Worm (Caenorhabditis elegans) whole organism, young adult: ENCODE data around the gene Y116A8C.470.
A peak's percentile ranks its signal among the peaks of the same experiment; 100 is the strongest.

Experiments used
- B0019.2 ChIP-seq: fragments of 200-800 bp; sonication (Bioruptor generic); conservative IDR thresholded peaks from 2 replicates; pipeline ENCODE4 v1.3.6; 2022; ENCODE audit warnings: missing genetic modification reagents, missing genetic modification characterization, missing compliant biosample characterization
- C17E4.6 ChIP-seq: fragments of 200-800 bp; sonication (Bioruptor generic); IDR thresholded peaks from 2 replicates; pipeline ENCODE4 v1.3.6; 2022; ENCODE audit warnings: missing genetic modification reagents, missing genetic modification characterization, missing compliant biosample characterization
- F10E7.11 ChIP-seq: sonication (generic microtip); optimal IDR thresholded peaks from 2 replicates; lab custom pipeline; 2017; ENCODE audit warnings: mild to moderate bottlenecking, missing genetic modification characterization, moderate library complexity, missing compliant biosample characterization
- F52B5.7 ChIP-seq: sonication (generic microtip); optimal IDR thresholded peaks from 2 replicates; lab custom pipeline; 2016; ENCODE audit warnings: mild to moderate bottlenecking, missing genetic modification characterization, missing compliant biosample characterization
- F57A8.1 ChIP-seq: fragments of 200-800 bp; sonication (Bioruptor generic); optimal IDR thresholded peaks from 2 replicates; lab custom pipeline; 2018; ENCODE audit warnings: mild to moderate bottlenecking, missing genetic modification characterization, moderate library complexity, missing compliant biosample characterization
- F57C9.4 ChIP-seq: sonication (generic microtip); optimal IDR thresholded peaks from 2 replicates; lab custom pipeline; 2017; ENCODE audit warnings: mild to moderate bottlenecking, missing genetic modification characterization, missing compliant biosample characterization
- K12H6.12 ChIP-seq: fragments of 200-800 bp; sonication (Bioruptor generic); optimal IDR thresholded peaks from 2 replicates; lab custom pipeline; 2018; ENCODE audit warnings: mild to moderate bottlenecking, missing genetic modification characterization, missing compliant biosample characterization
- Y53G8AR.9 ChIP-seq: fragments of 200-800 bp; sonication (Bioruptor generic); conservative IDR thresholded peaks from 2 replicates; pipeline ENCODE4 v1.3.6; 2022; ENCODE audit warnings: missing genetic modification reagents, missing genetic modification characterization, missing compliant biosample characterization
- Y79H2A.3 ChIP-seq: fragments of 200-800 bp; sonication (Bioruptor generic); conservative IDR thresholded peaks from 2 replicates; pipeline ENCODE4 v1.3.6; 2022; ENCODE audit warnings: missing genetic modification reagents, missing genetic modification characterization, missing compliant biosample characterization
- ama-1 ChIP-seq, 3 experiments: fragments of 150-350 bp in 1 of 3; sonication (generic microtip) in 2 of 3; optimal IDR thresholded peaks; 2 replicates each; lab custom pipeline; 2014 to 2018; ENCODE audit warnings: missing biosample characterization in 2 of 3, missing genetic modification characterization in 2 of 3, missing genetic modification reagents in 2 of 3
- bed-1 ChIP-seq: fragments of 200-800 bp; sonication (Bioruptor generic); IDR thresholded peaks from 2 replicates; pipeline ENCODE4 v1.3.6; 2022; ENCODE audit warnings: missing genetic modification reagents, missing genetic modification characterization, missing compliant biosample characterization
- bed-2 ChIP-seq: fragments of 200-800 bp; sonication (Bioruptor generic); IDR thresholded peaks from 2 replicates; pipeline ENCODE4 v1.3.6; 2022; ENCODE audit warnings: missing genetic modification reagents, missing genetic modification characterization, missing compliant biosample characterization
- cebp-1 ChIP-seq, 2 experiments: fragments of 200-800 bp in 1 of 2; sonication (Bioruptor generic) in 1 of 2; sonication (generic microtip) in 1 of 2; IDR thresholded peaks in 1 of 2; optimal IDR thresholded peaks in 1 of 2; 2 replicates each; pipeline versions ENCODE4 v1.3.6 to Lab custom; 2017 to 2022; ENCODE audit warnings: missing compliant biosample characterization in 2 of 2, missing genetic modification characterization in 2 of 2, mild to moderate bottlenecking in 1 of 2, missing genetic modification reagents in 1 of 2, moderate library complexity in 1 of 2
- ceh-79 ChIP-seq: sonication (generic microtip); optimal IDR thresholded peaks from 2 replicates; lab custom pipeline; 2017; ENCODE audit warnings: mild to moderate bottlenecking, missing genetic modification characterization, missing compliant biosample characterization
- egrh-3 ChIP-seq: fragments of 200-800 bp; sonication (Bioruptor generic); IDR thresholded peaks from 2 replicates; pipeline ENCODE4 v1.3.6; 2022; ENCODE audit warnings: missing genetic modification reagents, missing genetic modification characterization, missing compliant biosample characterization
- hmg-1.2 ChIP-seq: fragments of 200-800 bp; sonication (Bioruptor generic); IDR thresholded peaks from 2 replicates; pipeline ENCODE4 v1.3.6; 2022; ENCODE audit warnings: missing genetic modification reagents, missing genetic modification characterization, missing compliant biosample characterization
- lag-1 ChIP-seq: fragments of 200-800 bp; sonication (Bioruptor generic); IDR thresholded peaks from 2 replicates; pipeline ENCODE4 v1.3.6; 2022; ENCODE audit warnings: missing genetic modification reagents, missing genetic modification characterization, missing compliant biosample characterization
- lin-26 ChIP-seq: fragments of 200-800 bp; sonication (Bioruptor generic); IDR thresholded peaks from 2 replicates; pipeline ENCODE4 v1.3.6; 2022; ENCODE audit warnings: missing genetic modification reagents, missing genetic modification characterization, missing compliant biosample characterization
- lin-35 ChIP-seq, 3 experiments: fragments of 150-350 bp in 2 of 3; sonication (generic microtip) in 1 of 3; optimal IDR thresholded peaks; 2 replicates each; lab custom pipeline; 2014 to 2018; ENCODE audit warnings: missing biosample characterization in 3 of 3, missing genetic modification characterization in 3 of 3, missing genetic modification reagents in 3 of 3
- lir-1 ChIP-seq: fragments of 200-800 bp; sonication (Bioruptor generic); conservative IDR thresholded peaks from 2 replicates; pipeline ENCODE4 v1.3.6; 2022; ENCODE audit warnings: missing genetic modification reagents, missing genetic modification characterization, missing compliant biosample characterization
- madf-10 ChIP-seq: sonication (generic microtip); optimal IDR thresholded peaks from 2 replicates; lab custom pipeline; 2016; ENCODE audit warnings: mild to moderate bottlenecking, missing genetic modification characterization, missing compliant biosample characterization
- mcd-1 ChIP-seq: fragments of 200-800 bp; sonication (Bioruptor generic); IDR thresholded peaks from 2 replicates; pipeline ENCODE4 v1.3.6; 2022; ENCODE audit warnings: missing genetic modification reagents, missing genetic modification characterization, missing compliant biosample characterization
- nhr-179 ChIP-seq: sonication (generic microtip); optimal IDR thresholded peaks from 2 replicates; lab custom pipeline; 2016; ENCODE audit warnings: mild to moderate bottlenecking, missing genetic modification characterization, missing compliant biosample characterization
- nhr-27 ChIP-seq: fragments of 200-800 bp; sonication (Bioruptor generic); optimal IDR thresholded peaks from 2 replicates; lab custom pipeline; 2018; ENCODE audit warnings: mild to moderate bottlenecking, missing genetic modification characterization, moderate library complexity, missing compliant biosample characterization
- nhr-90 ChIP-seq: sonication (generic microtip); optimal IDR thresholded peaks from 2 replicates; lab custom pipeline; 2016; ENCODE audit warnings: missing genotype, mild to moderate bottlenecking, missing genetic modification characterization, missing compliant biosample characterization
- snpc-3.4 ChIP-seq: sonication (generic microtip); optimal IDR thresholded peaks from 2 replicates; lab custom pipeline; 2017; ENCODE audit warnings: missing genetic modification characterization, mild to moderate bottlenecking, missing compliant biosample characterization, antibody characterized with exemption, moderate library complexity, missing genotype, missing genetic modification reagents
- snpc-4 ChIP-seq, 5 experiments: fragments of 150-350 bp in 1 of 5; sonication (generic microtip) in 4 of 5; optimal IDR thresholded peaks; 2 replicates each; lab custom pipeline; 2014 to 2018; ENCODE audit warnings: missing genetic modification characterization in 5 of 5, missing biosample characterization in 3 of 5, antibody characterized with exemption in 2 of 5, mild to moderate bottlenecking in 2 of 5, missing compliant biosample characterization in 2 of 5, missing genotype in 2 of 5, moderate library complexity in 2 of 5, missing genetic modification reagents in 1 of 5
- zfh-2 ChIP-seq: fragments of 200-800 bp; sonication (Bioruptor generic); conservative IDR thresholded peaks from 2 replicates; pipeline ENCODE4 v1.3.6; 2022; ENCODE audit warnings: missing genetic modification reagents, missing genetic modification characterization, missing compliant biosample characterization
- ztf-25 ChIP-seq: fragments of 200-800 bp; sonication (Bioruptor generic); IDR thresholded peaks from 2 replicates; pipeline ENCODE4 v1.3.6; 2022; ENCODE audit warnings: missing genetic modification reagents, missing genetic modification characterization, missing compliant biosample characterization
- ztf-6 ChIP-seq: fragments of 200-800 bp; sonication (Bioruptor generic); IDR thresholded peaks from 2 replicates; pipeline ENCODE4 v1.3.6; 2022; ENCODE audit warnings: missing genetic modification reagents, missing genetic modification characterization, missing compliant biosample characterization

Y116A8C.470 gene

DNA sequence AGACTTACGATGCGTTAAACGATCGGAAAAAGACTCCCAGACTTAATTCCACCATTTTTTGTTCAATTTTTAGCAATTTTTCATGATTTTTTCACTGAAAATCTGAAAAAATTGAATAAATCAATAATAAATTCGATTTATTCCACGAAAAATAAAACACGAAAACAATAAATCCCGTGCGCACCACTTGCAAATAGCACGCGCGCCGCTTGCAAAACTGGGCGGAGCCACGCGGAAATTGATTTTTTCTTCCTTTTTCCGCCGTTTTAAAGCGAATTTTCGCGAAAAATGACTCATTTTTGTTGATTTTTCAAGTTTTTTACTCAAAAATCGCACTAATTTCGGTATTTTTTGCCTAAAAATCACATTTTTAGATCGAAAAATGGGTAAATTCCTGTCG is 27.6 kb upstream of the Y116A8C.470 start, which contains the start of the genes Y116A8C.9 and arf-6 (continued):
- TF ChIP-seq snpc-3.4 (tag; lab: Kevin White, UChicago) (peak; percentile 69), nhr-179 (tag; lab: Kevin White, UChicago) (no peak), hmg-1.2 (GFP tag; lab: Robert Waterston, UW) (0 out of 2 replicates have a peak, but pooled peaks have one; percentile 18)

ce11 chrIV:16939001-16939400 is 19.9 kb upstream of the Y116A8C.470 start, which contains the start of gene Y116A8C.10:
Y116A8C.10 (minus strand) TSS chrIV:16939101.
- TF ChIP-seq nhr-179 (tag; lab: Kevin White, UChicago) (no peak), F57A8.1 (GFP tag; lab: Kevin White, UChicago) (no peak), B0019.2 (no peak), nhr-90 (tag; lab: Kevin White, UChicago) (no peak), K12H6.12 (tag; lab: Kevin White, UChicago) (no peak), lin-26 (GFP tag; lab: Robert Waterston, UW) (no peak), F10E7.11 (no peak), madf-10 (tag; lab: Kevin White, UChicago) (no peak), bed-2 (GFP tag; lab: Robert Waterston, UW) (no peak), nhr-27 (tag; lab: Kevin White, UChicago) (no peak), mcd-1 (no peak), ceh-79 (tag; lab: Kevin White, UChicago) (no peak)

DNA sequence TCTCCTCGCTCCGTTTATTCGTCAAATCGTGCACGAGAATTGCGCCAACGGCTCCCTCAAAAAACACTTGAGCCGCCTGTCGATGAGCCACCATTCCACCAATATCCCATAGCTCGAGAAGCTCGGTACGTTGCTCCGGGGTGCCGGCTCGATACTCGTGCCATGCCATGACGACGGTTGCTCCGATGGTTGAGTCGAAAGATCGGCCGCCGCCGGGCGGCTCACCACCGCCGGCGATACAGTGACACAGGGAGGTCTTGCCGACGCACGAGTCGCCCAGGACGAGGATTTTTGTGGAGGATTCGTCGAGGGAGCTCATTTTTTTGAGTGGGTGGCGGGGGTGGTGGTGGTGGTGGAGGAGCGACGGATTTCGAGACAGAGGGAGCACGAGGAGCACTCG is 16.9 kb upstream of the Y116A8C.470 start:
- no peak for TF ChIP-seq F10E7.11
- peak; percentile 3 for TF ChIP-seq F52B5.7 (tag; lab: Kevin White, UChicago)
- 0 out of 2 replicates have a peak, but pooled peaks have one; percentile 33 for TF ChIP-seq ztf-25
- TF ChIP-seq egrh-3 (GFP tag; lab: Robert Waterston, UW) = peak; percentile 80; the same call in 1 of the 2 replicates
- TF ChIP-seq bed-2 (GFP tag; lab: Robert Waterston, UW) = 0 out of 2 replicates have a peak, but pooled peaks have one; percentile 57
- TF ChIP-seq snpc-4 (GFP tag; optimal IDR thresholded peaks at IDR 0.05; lab: Kevin White, UChicago) = no peak
- no peak for TF ChIP-seq snpc-4 (tag; optimal IDR thresholded peaks at IDR 0.05; lab: Kevin White, UChicago)
- TF ChIP-seq lir-1 (GFP tag; lab: Robert Waterston, UW) = no peak
- TF ChIP-seq F57C9.4 (tag; lab: Kevin White, UChicago) = no peak
- TF ChIP-seq nhr-179 (tag; lab: Kevin White, UChicago) = no peak
- TF ChIP-seq lin-35 (GFP tag; optimal IDR thresholded peaks at IDR 0.05; lab: Kevin White, UChicago) = no peak
- no peak for TF ChIP-seq bed-1
- peak; percentile 85 for TF ChIP-seq zfh-2 (GFP tag; lab: Robert Waterston, UW)
- TF ChIP-seq lag-1 (GFP tag; lab: Robert Waterston, UW) = no peak
- TF ChIP-seq, all 124 proteins: peak for 5

- no peak for TF ChIP-seq Y79H2A.3 (GFP tag; lab: Robert Waterston, UW)
- TF ChIP-seq ama-1 (optimal IDR thresholded peaks at IDR 0.05; lab: Kevin White, UChicago) = no peak
- no peak for TF ChIP-seq ama-1 (GFP tag; optimal IDR thresholded peaks at IDR 0.05; lab: Kevin White, UChicago)
- no peak for TF ChIP-seq cebp-1 (GFP tag; IDR thresholded peaks at IDR 0.05; lab: Robert Waterston, UW)
- no peak for TF ChIP-seq cebp-1 (tag; optimal IDR thresholded peaks at IDR 0.05; lab: Kevin White, UChicago)
- TF ChIP-seq C17E4.6 (GFP tag; lab: Robert Waterston, UW) = no peak
- TF ChIP-seq ztf-6 = no peak
- TF ChIP-seq Y53G8AR.9 = no peak
Observed at ce11 chrIV:16931077-16931476, 12.0 kb upstream of the Y116A8C.470 start, which contains the start of gene Y116A8C.49. Y116A8C.49 (minus strand) TSS chrIV:16931177.
